Worm (Caenorhabditis elegans) whole organism, L4/young adult: Measurements from ENCODE around the gene C44B9.2.

Experiments
- W03F9.2 ChIP-seq: fragments of 150-350 bp; optimal IDR thresholded peaks from 2 replicates; lab custom pipeline; 2014; ENCODE audit warnings: missing biosample characterization, missing genetic modification characterization
- dao-5 ChIP-seq: sonication (generic microtip); optimal IDR thresholded peaks from 2 replicates; lab custom pipeline; 2016; ENCODE audit warnings: missing genotype, missing genetic modification characterization, moderate library complexity, missing compliant biosample characterization
- him-1 ChIP-seq: sonication (generic microtip); optimal IDR thresholded peaks from 2 replicates; lab custom pipeline; 2016; ENCODE audit warnings: missing genotype, missing genetic modification reagents, missing genetic modification characterization, missing compliant biosample characterization

DNA sequence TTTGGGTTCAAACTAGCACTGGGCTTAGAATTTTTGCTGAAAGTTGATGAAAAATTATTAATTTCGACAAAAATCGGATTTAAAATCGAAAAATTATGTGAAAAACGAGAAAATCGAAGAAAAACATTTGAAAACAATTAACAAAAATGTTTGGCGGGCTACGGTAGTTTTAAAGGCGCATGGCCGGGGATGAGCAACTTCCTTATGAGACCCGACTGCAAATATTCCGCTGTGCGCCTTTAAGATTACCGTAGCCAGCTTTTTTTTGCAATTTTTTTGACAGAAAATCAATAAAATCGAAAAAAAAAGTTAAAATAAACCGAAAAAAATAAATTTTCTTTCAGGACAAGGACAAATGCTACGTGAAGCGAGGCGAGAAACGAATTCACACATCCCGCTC is 2.3 kb downstream of the C44B9.2 start:
- TF ChIP-seq him-1 (tag; lab: Kevin White, UChicago) (no peak), dao-5 (no peak), W03F9.2 (tag; lab: Kevin White, UChicago) (no peak)
